Worm (Caenorhabditis elegans) whole organism, L4 larva: Measurements from ENCODE around the gene C09G9.3.

Experiments used
- F10B5.3 ChIP-seq: sonication (generic microtip); optimal IDR thresholded peaks from 2 replicates; lab custom pipeline; 2016; ENCODE audit warnings: mild to moderate bottlenecking, missing genetic modification characterization, missing compliant biosample characterization
- F26F4.8 ChIP-seq: fragments of 200-800 bp; sonication (Bioruptor generic); conservative IDR thresholded peaks from 2 replicates; pipeline ENCODE4 v1.3.6; 2022; ENCODE audit warnings: missing genetic modification characterization, missing compliant biosample characterization
- Y75B8A.6 ChIP-seq: fragments of 200-800 bp; sonication (Bioruptor generic); IDR thresholded peaks from 2 replicates; pipeline ENCODE4 v1.3.6; 2022; ENCODE audit warnings: missing genetic modification reagents, missing genetic modification characterization, missing compliant biosample characterization
- aha-1 ChIP-seq: fragments of 150-350 bp; peaks from one replicate; lab custom pipeline; 2014; ENCODE audit warnings: missing biosample characterization, missing genetic modification characterization
- arid-1 ChIP-seq: fragments of 200-800 bp; sonication (Bioruptor generic); conservative IDR thresholded peaks from 2 replicates; pipeline ENCODE4 v1.3.6; 2022; ENCODE audit warnings: missing genetic modification reagents, missing genetic modification characterization, missing compliant biosample characterization
- ceh-20 ChIP-seq: fragments of 200-800 bp; sonication (Bioruptor generic); IDR thresholded peaks from 2 replicates; pipeline ENCODE4 v1.3.6; 2022; ENCODE audit warnings: missing genetic modification reagents, missing genetic modification characterization, missing compliant biosample characterization
- ceh-32 ChIP-seq: sonication (generic microtip); optimal IDR thresholded peaks from 2 replicates; lab custom pipeline; 2016; ENCODE audit warnings: mild to moderate bottlenecking, missing genetic modification characterization, missing compliant biosample characterization; ENCODE audit not compliant: poor library complexity
- ceh-82 ChIP-seq: sonication (generic microtip); optimal IDR thresholded peaks from 2 replicates; lab custom pipeline; 2017; ENCODE audit warnings: missing biosample characterization, missing genetic modification characterization
- ces-1 ChIP-seq: fragments of 150-350 bp; sonication (generic microtip); optimal IDR thresholded peaks from 4 replicates; lab custom pipeline; 2014; ENCODE audit warnings: missing biosample characterization, missing genetic modification reagents, missing genetic modification characterization
- ctbp-1 ChIP-seq: fragments of 200-800 bp; sonication (Bioruptor generic); IDR thresholded peaks from 2 replicates; pipeline ENCODE4 v1.3.6; 2022; ENCODE audit warnings: missing genetic modification reagents, missing genetic modification characterization, missing compliant biosample characterization
- daf-16 ChIP-seq, 3 experiments: sonication (generic microtip); optimal IDR thresholded peaks; 2 replicates each; lab custom pipeline; 2016 to 2017; ENCODE audit warnings: missing genetic modification characterization in 3 of 3, missing genetic modification reagents in 3 of 3, mild to moderate bottlenecking in 2 of 3, missing compliant biosample characterization in 2 of 3, missing biosample characterization in 1 of 3, moderate library complexity in 1 of 3
- daf-19 ChIP-seq: fragments of 200-800 bp; sonication (Bioruptor generic); conservative IDR thresholded peaks from 2 replicates; pipeline ENCODE4 v1.3.6; 2022; ENCODE audit warnings: missing genetic modification characterization, missing compliant biosample characterization
- daf-8 ChIP-seq: fragments of 200-800 bp; sonication (Bioruptor generic); IDR thresholded peaks from 2 replicates; pipeline ENCODE4 v1.3.6; 2022; ENCODE audit warnings: missing genetic modification characterization, missing compliant biosample characterization
- dpl-1 ChIP-seq: fragments of 150-350 bp; optimal IDR thresholded peaks from 2 replicates; lab custom pipeline; 2014; ENCODE audit warnings: missing biosample characterization, missing genetic modification reagents, missing genetic modification characterization
- fos-1 ChIP-seq: fragments of 150-350 bp; optimal IDR thresholded peaks from 2 replicates; lab custom pipeline; 2014; ENCODE audit warnings: missing biosample characterization, missing genetic modification characterization
- hif-1 ChIP-seq, 2 experiments: sonication (generic microtip); optimal IDR thresholded peaks; 2 replicates each; lab custom pipeline; 2016 to 2017; ENCODE audit warnings: missing compliant biosample characterization in 2 of 2, missing genetic modification characterization in 2 of 2, missing genetic modification reagents in 2 of 2, missing genotype in 2 of 2, mild to moderate bottlenecking in 1 of 2
- hlh-11 ChIP-seq: fragments of 200-800 bp; sonication (Bioruptor generic); optimal IDR thresholded peaks from 2 replicates; lab custom pipeline; 2018; ENCODE audit warnings: mild to moderate bottlenecking, missing genetic modification characterization, missing compliant biosample characterization
- hlh-30 ChIP-seq: sonication (generic microtip); optimal IDR thresholded peaks from 2 replicates; lab custom pipeline; 2017; ENCODE audit warnings: antibody characterized with exemption, mild to moderate bottlenecking, missing genetic modification characterization, missing compliant biosample characterization; ENCODE audit not compliant: insufficient read depth
- lin-13 ChIP-seq: fragments of 150-350 bp; optimal IDR thresholded peaks from 2 replicates; lab custom pipeline; 2014; ENCODE audit warnings: missing biosample characterization, missing genetic modification reagents, missing genetic modification characterization
- lin-15B ChIP-seq: fragments of 150-350 bp; sonication (generic microtip); optimal IDR thresholded peaks from 3 replicates; lab custom pipeline; 2014; ENCODE audit warnings: missing biosample characterization, missing genetic modification characterization
- lin-29 ChIP-seq: fragments of 200-800 bp; sonication (Bioruptor generic); IDR thresholded peaks from 2 replicates; pipeline ENCODE4 v1.3.6; 2022; ENCODE audit warnings: missing genetic modification reagents, missing genetic modification characterization, missing compliant biosample characterization
- lsy-2 ChIP-seq, 2 experiments: fragments of 150-350 bp in 1 of 2; sonication (generic microtip) in 1 of 2; optimal IDR thresholded peaks; 2 replicates each; lab custom pipeline; 2014 to 2017; ENCODE audit warnings: missing biosample characterization in 2 of 2, missing genetic modification characterization in 2 of 2
- mdl-1 ChIP-seq, 2 experiments: fragments of 150-350 bp in 1 of 2; sonication (generic microtip) in 1 of 2; optimal IDR thresholded peaks; 2 replicates each; lab custom pipeline; 2014 to 2017; ENCODE audit warnings: missing biosample characterization in 2 of 2, missing genetic modification characterization in 2 of 2
- mxl-3 ChIP-seq: fragments of 200-800 bp; sonication (Bioruptor generic); optimal IDR thresholded peaks from 2 replicates; lab custom pipeline; 2018; ENCODE audit warnings: mild to moderate bottlenecking, missing genetic modification characterization, missing compliant biosample characterization
- nhr-10 ChIP-seq: fragments of 150-350 bp; optimal IDR thresholded peaks from 2 replicates; lab custom pipeline; 2014; ENCODE audit warnings: missing biosample characterization, missing genetic modification characterization
- nhr-111 ChIP-seq: fragments of 200-800 bp; sonication (Bioruptor generic); optimal IDR thresholded peaks from 2 replicates; lab custom pipeline; 2018; ENCODE audit warnings: mild to moderate bottlenecking, missing genetic modification characterization, missing compliant biosample characterization
- nhr-237 ChIP-seq: sonication (generic microtip); optimal IDR thresholded peaks from 2 replicates; lab custom pipeline; 2017; ENCODE audit warnings: missing biosample characterization, missing genetic modification characterization
- nhr-25 ChIP-seq: sonication (generic microtip); optimal IDR thresholded peaks from 2 replicates; lab custom pipeline; 2017; ENCODE audit warnings: missing genetic modification characterization, mild to moderate bottlenecking, missing compliant biosample characterization, antibody characterized with exemption, moderate library complexity, borderline replicate concordance; ENCODE audit not compliant: insufficient read depth
- nhr-41 ChIP-seq: fragments of 200-800 bp; sonication (Bioruptor generic); IDR thresholded peaks from 2 replicates; pipeline ENCODE4 v1.3.6; 2022; ENCODE audit warnings: missing genetic modification reagents, missing genetic modification characterization, missing compliant biosample characterization
- set-16 ChIP-seq: fragments of 200-800 bp; sonication (Bioruptor generic); IDR thresholded peaks from 2 replicates; pipeline ENCODE4 v1.3.6; 2022; ENCODE audit warnings: missing genetic modification reagents, missing genetic modification characterization, missing compliant biosample characterization
- spr-3 ChIP-seq: fragments of 200-800 bp; sonication (Bioruptor generic); optimal IDR thresholded peaks from 2 replicates; lab custom pipeline; 2018; ENCODE audit warnings: mild to moderate bottlenecking, missing genetic modification characterization, missing compliant biosample characterization
- tra-1 ChIP-seq: fragments of 200-800 bp; sonication (Bioruptor generic); IDR thresholded peaks from 2 replicates; pipeline ENCODE4 v1.3.6; 2022; ENCODE audit warnings: missing genetic modification reagents, missing genetic modification characterization, missing compliant biosample characterization
- unc-62 ChIP-seq, 3 experiments: fragments of 150-350 bp in 1 of 3; sonication (generic microtip); optimal IDR thresholded peaks in 2 of 3; peaks in 1 of 3; 1 replicate in 1 of 3; 2 replicates in 2 of 3; lab custom pipeline; 2014 to 2017; ENCODE audit warnings: missing biosample characterization in 3 of 3, missing genetic modification characterization in 3 of 3, missing genetic modification reagents in 3 of 3, missing genotype in 1 of 3
- zfp-2 ChIP-seq: sonication (generic microtip); optimal IDR thresholded peaks from 2 replicates; lab custom pipeline; 2016; ENCODE audit warnings: mild to moderate bottlenecking, missing genetic modification characterization, missing compliant biosample characterization

Gene C09G9.3

DNA sequence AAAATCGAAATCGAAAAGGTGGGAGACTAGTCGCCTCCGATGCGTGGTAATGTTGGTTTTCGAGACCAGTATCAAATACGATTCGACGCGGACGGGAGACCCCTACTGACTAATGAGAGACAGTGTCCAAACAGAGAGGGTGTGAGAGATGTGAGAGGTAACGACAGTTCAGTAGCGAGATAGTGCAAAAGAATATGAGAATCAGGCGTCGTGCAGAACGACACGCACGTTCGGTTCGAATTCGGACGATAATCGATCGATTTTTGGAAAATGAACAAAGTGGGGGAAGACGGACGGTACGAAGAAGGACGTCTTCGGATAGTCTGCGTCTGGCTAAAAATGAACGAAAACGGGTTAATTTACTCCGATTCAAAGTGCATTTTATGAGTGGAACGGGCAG, 49.1 kb upstream of the C09G9.3 start, which contains the start of gene D1046.16 (continued):
- TF ChIP-seq aha-1 (no peak), fos-1 (no peak), F26F4.8 (no peak), Y75B8A.6 (GFP tag; lab: Robert Waterston, UW) (no peak), lin-13 (GFP tag; lab: Kevin White, UChicago) (no peak), hlh-30 (tag; lab: Kevin White, UChicago) (peak; percentile 3), nhr-111 (GFP tag; lab: Kevin White, UChicago) (no peak), ctbp-1 (GFP tag; lab: Robert Waterston, UW) (no peak), hlh-11 (tag; lab: Kevin White, UChicago) (peak; percentile 39), lin-15B (no peak), arid-1 (GFP tag; lab: Robert Waterston, UW) (no peak), F10B5.3 (tag; lab: Kevin White, UChicago) (no peak), lin-29 (GFP tag; lab: Robert Waterston, UW) (no peak), daf-8 (GFP tag; lab: Robert Waterston, UW) (no peak), nhr-237 (no peak), hif-1 (tag; optimal IDR thresholded peaks at IDR 0.05; lab: Kevin White, UChicago) (no peak), nhr-41 (GFP tag; lab: Robert Waterston, UW) (no peak), ceh-32 (tag; lab: Kevin White, UChicago) (no peak), tra-1 (no peak), daf-19 (no peak), ces-1 (GFP tag; lab: Kevin White, UChicago) (no peak), daf-16 (GFP tag; optimal IDR thresholded peaks at IDR 0.05; lab: Kevin White, UChicago) (no peak), daf-16 (tag; optimal IDR thresholded peaks at IDR 0.05; lab: Kevin White, UChicago) (peak; percentile 20)

ce11 chrIV:8921166-8921565, 48.3 kb upstream of the C09G9.3 start:
- TF ChIP-seq lin-29 (GFP tag; lab: Robert Waterston, UW), result no peak
- TF ChIP-seq dpl-1 (GFP tag; lab: Kevin White, UChicago), result no peak
- no peak for TF ChIP-seq hlh-11 (tag; lab: Kevin White, UChicago)
- TF ChIP-seq nhr-25 (tag; lab: Kevin White, UChicago), result no peak
- no peak for TF ChIP-seq spr-3 (GFP tag; lab: Kevin White, UChicago)

- TF ChIP-seq daf-8 (GFP tag; lab: Robert Waterston, UW), result no peak
- no peak for TF ChIP-seq ceh-82 (tag; lab: Kevin White, UChicago)
- peak; percentile 6 for TF ChIP-seq hlh-30 (tag; lab: Kevin White, UChicago)
- peak in 1 of 2 experiments; percentile 14 for TF ChIP-seq mdl-1 (tag; optimal IDR thresholded peaks at IDR 0.05; lab: Kevin White, UChicago)
- peak in 1 of 2 experiments; percentile 35 for TF ChIP-seq lsy-2 (tag; optimal IDR thresholded peaks at IDR 0.05; lab: Kevin White, UChicago)
- peak; percentile 24 for TF ChIP-seq hlh-11 (tag; lab: Kevin White, UChicago)
Observed at ce11 chrIV:8920284-8920806, 47.5 kb upstream of the C09G9.3 start.

- TF ChIP-seq set-16 (GFP tag; lab: Robert Waterston, UW) (no peak), daf-8 (GFP tag; lab: Robert Waterston, UW) (no peak), lsy-2 (tag; optimal IDR thresholded peaks at IDR 0.05; lab: Kevin White, UChicago) (no peak), ceh-20 (GFP tag; lab: Robert Waterston, UW) (no peak), hif-1 (tag; optimal IDR thresholded peaks at IDR 0.05; lab: Kevin White, UChicago) (no peak), mxl-3 (GFP tag; lab: Kevin White, UChicago) (no peak), unc-62 (GFP tag; optimal IDR thresholded peaks at IDR 0.05 in 1 of 2; lab: Kevin White, UChicago) (no peak), unc-62 (tag; optimal IDR thresholded peaks at IDR 0.05; lab: Kevin White, UChicago) (no peak), nhr-10 (tag; lab: Kevin White, UChicago) (no peak), zfp-2 (tag; lab: Kevin White, UChicago) (no peak), nhr-111 (GFP tag; lab: Kevin White, UChicago) (no peak)
Observed at ce11 chrIV:8918790-8919189, 45.9 kb upstream of the C09G9.3 start, which contains the start of gene rap-1. Gene rap-1, minus strand, starts transcription at chrIV:8918890.
